Fruit fly (Drosophila melanogaster) whole organism, embryonic: Measurements from ENCODE around the gene Glt.
A peak's percentile ranks its signal among the peaks of the same experiment; 100 is the strongest.

Experiments used
- Asciz ChIP-seq: fragments of 200-800 bp; sonication (Bioruptor generic); optimal IDR thresholded peaks from 2 replicates; lab custom pipeline; 2017; ENCODE audit warnings: missing biosample characterization, mild to moderate bottlenecking, missing genetic modification characterization, missing genetic modification reagents
- Atf6 ChIP-seq: fragments of 200-800 bp; sonication (Bioruptor generic); IDR thresholded peaks from 2 replicates; pipeline ENCODE4 v1.3.6; 2022; ENCODE audit warnings: missing biosample characterization, missing genetic modification characterization
- Bgb ChIP-seq: fragments of 200-800 bp; sonication (Bioruptor generic); IDR thresholded peaks from 2 replicates; pipeline ENCODE4 v1.3.6; 2022; ENCODE audit warnings: missing biosample characterization, missing genetic modification characterization; ENCODE audit not compliant: partially characterized antibody
- CG10565 ChIP-seq: fragments of 200-800 bp; sonication (Bioruptor generic); optimal IDR thresholded peaks from 3 replicates; lab custom pipeline; 2016; ENCODE audit warnings: missing biosample characterization, mild to moderate bottlenecking, missing genetic modification characterization
- CG10959 ChIP-seq: fragments of 200-800 bp; sonication (Bioruptor generic); IDR thresholded peaks from 2 replicates; pipeline ENCODE4 v1.3.6; 2022; ENCODE audit warnings: missing biosample characterization, missing genetic modification characterization
- CG12236 ChIP-seq: fragments of 200-800 bp; sonication (Bioruptor generic); optimal IDR thresholded peaks from 2 replicates; lab custom pipeline; 2016; ENCODE audit warnings: missing biosample characterization, missing genetic modification characterization
- CG13424 ChIP-seq: fragments of 200-800 bp; sonication (Bioruptor generic); optimal IDR thresholded peaks from 2 replicates; lab custom pipeline; 2019; ENCODE audit warnings: missing biosample characterization, mild to moderate bottlenecking, missing genetic modification characterization, moderate library complexity
- CG15479 ChIP-seq: fragments of 200-800 bp; sonication (Bioruptor generic); optimal IDR thresholded peaks from 3 replicates; lab custom pipeline; 2019; ENCODE audit warnings: missing biosample characterization, mild to moderate bottlenecking, missing genetic modification characterization, moderate library complexity
- CG17385 ChIP-seq: fragments of 200-800 bp; sonication (Bioruptor generic); optimal IDR thresholded peaks from 3 replicates; lab custom pipeline; 2018; ENCODE audit warnings: missing biosample characterization, mild to moderate bottlenecking, missing genetic modification characterization
- CG2199 ChIP-seq: fragments of 200-800 bp; sonication (Bioruptor generic); IDR thresholded peaks from 3 replicates; pipeline ENCODE4 v1.3.6; 2022; ENCODE audit warnings: missing biosample characterization, missing genetic modification characterization
- CG31224 ChIP-seq: fragments of 200-800 bp; sonication (Bioruptor generic); IDR thresholded peaks from 2 replicates; pipeline ENCODE4 v1.3.6; 2022; ENCODE audit warnings: missing biosample characterization, missing genetic modification characterization
- CG31365 ChIP-seq: fragments of 200-800 bp; sonication (Bioruptor generic); optimal IDR thresholded peaks from 2 replicates; lab custom pipeline; 2018; ENCODE audit warnings: missing biosample characterization, mild to moderate bottlenecking, missing genetic modification characterization
- CG3726 ChIP-seq: fragments of 200-800 bp; sonication (Bioruptor generic); IDR thresholded peaks from 3 replicates; pipeline ENCODE4, ENCODE4 v1.3.6; 2022; ENCODE audit warnings: missing biosample characterization, missing genetic modification characterization
- CG4820 ChIP-seq: fragments of 200-800 bp; sonication (Bioruptor generic); optimal IDR thresholded peaks from 3 replicates; lab custom pipeline; 2016; ENCODE audit warnings: missing biosample characterization, missing genetic modification characterization
- CG4854 ChIP-seq: fragments of 200-800 bp; sonication (Bioruptor generic); optimal IDR thresholded peaks from 2 replicates; lab custom pipeline; 2016; ENCODE audit warnings: missing biosample characterization, missing genetic modification characterization, inconsistent platforms
- CG6683 ChIP-seq: fragments of 200-800 bp; sonication (Bioruptor generic); optimal IDR thresholded peaks from 2 replicates; lab custom pipeline; 2017; ENCODE audit warnings: missing biosample characterization, mild to moderate bottlenecking, missing genetic modification characterization, missing genetic modification reagents
- CG6689 ChIP-seq: fragments of 200-800 bp; sonication (Bioruptor generic); IDR thresholded peaks from 2 replicates; pipeline ENCODE4 v1.3.6; 2022; ENCODE audit warnings: missing biosample characterization, missing genetic modification characterization
- CG7745 ChIP-seq: fragments of 200-800 bp; sonication (Bioruptor generic); optimal IDR thresholded peaks from 2 replicates; lab custom pipeline; 2018; ENCODE audit warnings: missing biosample characterization, mild to moderate bottlenecking, missing genetic modification characterization, moderate library complexity
- CG7928 ChIP-seq: fragments of 200-800 bp; sonication (Bioruptor generic); optimal IDR thresholded peaks from 2 replicates; lab custom pipeline; 2017; ENCODE audit warnings: missing biosample characterization, mild to moderate bottlenecking, missing genetic modification characterization
- CG8089 ChIP-seq: fragments of 200-800 bp; sonication (Bioruptor generic); optimal IDR thresholded peaks from 3 replicates; lab custom pipeline; 2016; ENCODE audit warnings: missing biosample characterization, missing genetic modification characterization
- CG9727 ChIP-seq: fragments of 200-800 bp; sonication (Bioruptor generic); optimal IDR thresholded peaks from 3 replicates; lab custom pipeline; 2017; ENCODE audit warnings: missing biosample characterization, mild to moderate bottlenecking, missing genetic modification characterization
- Hmr ChIP-seq: fragments of 200-800 bp; sonication (Bioruptor generic); optimal IDR thresholded peaks from 3 replicates; lab custom pipeline; 2017; ENCODE audit warnings: mild to moderate bottlenecking, missing biosample characterization, missing genetic modification reagents, missing genetic modification characterization
- Kr ChIP-seq: fragments of 200-800 bp; sonication (Bioruptor generic); optimal IDR thresholded peaks from 2 replicates; lab custom pipeline; 2017; ENCODE audit warnings: missing biosample characterization, mild to moderate bottlenecking, missing genetic modification characterization
- Lhr ChIP-seq: fragments of 200-800 bp; sonication (Bioruptor generic); optimal IDR thresholded peaks from 3 replicates; lab custom pipeline; 2017; ENCODE audit warnings: mild to moderate bottlenecking, missing biosample characterization, missing genetic modification reagents, missing genetic modification characterization
- NK7.1 ChIP-seq: fragments of 200-800 bp; sonication (Bioruptor generic); optimal IDR thresholded peaks from 3 replicates; lab custom pipeline; 2016; ENCODE audit warnings: missing biosample characterization, missing genetic modification characterization
- Nf-YB ChIP-seq: fragments of 200-800 bp; sonication (Bioruptor generic); optimal IDR thresholded peaks from 3 replicates; lab custom pipeline; 2019; ENCODE audit warnings: missing biosample characterization, mild to moderate bottlenecking, missing genetic modification characterization, moderate library complexity
- NfI ChIP-seq: fragments of 200-800 bp; sonication (Bioruptor generic); optimal IDR thresholded peaks from 3 replicates; lab custom pipeline; 2018; ENCODE audit warnings: missing biosample characterization, mild to moderate bottlenecking, missing genetic modification characterization, moderate library complexity
- Rfx ChIP-seq: fragments of 200-800 bp; sonication (Bioruptor generic); IDR thresholded peaks from 2 replicates; pipeline ENCODE4 v1.3.6; 2022; ENCODE audit warnings: missing biosample characterization, missing genetic modification characterization
- Usf ChIP-seq: fragments of 200-800 bp; sonication (Bioruptor generic); optimal IDR thresholded peaks from 2 replicates; lab custom pipeline; 2017; ENCODE audit warnings: missing genotype, missing biosample characterization, missing genetic modification characterization
- YL-1 ChIP-seq: fragments of 200-800 bp; sonication (Bioruptor generic); optimal IDR thresholded peaks from 3 replicates; lab custom pipeline; 2017; ENCODE audit warnings: missing biosample characterization, mild to moderate bottlenecking, missing genetic modification characterization
- ac ChIP-seq: fragments of 200-800 bp; sonication (Bioruptor generic); optimal IDR thresholded peaks from 3 replicates; lab custom pipeline; 2017; ENCODE audit warnings: missing biosample characterization, mild to moderate bottlenecking, missing genetic modification characterization
- caup ChIP-seq: fragments of 200-800 bp; sonication (Bioruptor generic); optimal IDR thresholded peaks from 3 replicates; lab custom pipeline; 2017; ENCODE audit warnings: missing biosample characterization, mild to moderate bottlenecking, missing genetic modification characterization, moderate library complexity; ENCODE audit not compliant: severe bottlenecking
- chn ChIP-seq: fragments of 200-800 bp; sonication (Bioruptor generic); optimal IDR thresholded peaks from 2 replicates; lab custom pipeline; 2016; ENCODE audit warnings: missing biosample characterization, missing genetic modification characterization
- dysf ChIP-seq: fragments of 200-800 bp; sonication (Bioruptor generic); IDR thresholded peaks from 3 replicates; pipeline ENCODE4 v1.3.6; 2022; ENCODE audit warnings: missing biosample characterization, missing genetic modification characterization
- ems ChIP-seq: fragments of 200-800 bp; sonication (Bioruptor generic); optimal IDR thresholded peaks from 3 replicates; lab custom pipeline; 2016; ENCODE audit warnings: missing biosample characterization, missing genetic modification characterization
- eve ChIP-seq, 2 experiments: fragments of >200 bp; optimal IDR thresholded peaks; 2 replicates each; lab custom pipeline; 2017; ENCODE audit warnings: missing biosample characterization in 2 of 2, missing genetic modification characterization in 2 of 2
- fru ChIP-seq: fragments of >200 bp; optimal IDR thresholded peaks from 2 replicates; lab custom pipeline; 2017
- gt ChIP-seq: fragments of 200-800 bp; sonication (Bioruptor generic); IDR thresholded peaks from 2 replicates; pipeline ENCODE4 v1.3.6; 2022; ENCODE audit warnings: missing biosample characterization, missing genetic modification characterization
- inv ChIP-seq: fragments of 200-800 bp; sonication (Bioruptor generic); IDR thresholded peaks from 2 replicates; pipeline ENCODE4 v1.3.6; 2022; ENCODE audit warnings: missing biosample characterization, missing genetic modification characterization; ENCODE audit not compliant: partially characterized antibody
- maf-S ChIP-seq: fragments of 200-800 bp; sonication (Bioruptor generic); optimal IDR thresholded peaks from 2 replicates; lab custom pipeline; 2016; ENCODE audit warnings: missing biosample characterization, missing genetic modification characterization
- oc ChIP-seq: fragments of 200-800 bp; sonication (Bioruptor generic); optimal IDR thresholded peaks from 2 replicates; lab custom pipeline; 2018; ENCODE audit warnings: missing biosample characterization, mild to moderate bottlenecking, missing genetic modification characterization, moderate library complexity
- pan ChIP-seq, 4 experiments: fragments of >200 bp in 3 of 4; fragments of 200-800 bp in 1 of 4; sonication (Bioruptor generic) in 1 of 4; optimal IDR thresholded peaks in 3 of 4; IDR thresholded peaks in 1 of 4; 2 replicates each; pipeline versions ENCODE4 v1.3.6 to Lab custom; 2017 to 2022; ENCODE audit warnings: missing biosample characterization in 2 of 4, missing genetic modification characterization in 2 of 4, mixed read lengths in 1 of 4
- repo ChIP-seq: fragments of 200-800 bp; sonication (Bioruptor generic); optimal IDR thresholded peaks from 2 replicates; lab custom pipeline; 2016; ENCODE audit warnings: missing biosample characterization, missing genetic modification characterization
- sens-2 ChIP-seq: fragments of 200-800 bp; sonication (Bioruptor generic); IDR thresholded peaks from 2 replicates; pipeline ENCODE4 v1.3.6; 2022; ENCODE audit warnings: missing biosample characterization, missing genetic modification characterization
- ssp ChIP-seq: fragments of 200-800 bp; sonication (Bioruptor generic); IDR thresholded peaks from 2 replicates; pipeline ENCODE4 v1.3.6; 2022; ENCODE audit warnings: missing biosample characterization, missing genetic modification characterization
- stc ChIP-seq: fragments of 200-800 bp; sonication (Bioruptor generic); IDR thresholded peaks from 2 replicates; pipeline ENCODE4 v1.3.6; 2022; ENCODE audit warnings: missing biosample characterization, missing genetic modification characterization
- tin ChIP-seq: fragments of 200-800 bp; sonication (Bioruptor generic); optimal IDR thresholded peaks from 3 replicates; lab custom pipeline; 2016; ENCODE audit warnings: missing biosample characterization, missing genetic modification characterization
- tx ChIP-seq: fragments of 200-800 bp; sonication (Bioruptor generic); optimal IDR thresholded peaks from 2 replicates; lab custom pipeline; 2016; ENCODE audit warnings: missing biosample characterization, missing genetic modification characterization
- zf30C ChIP-seq: fragments of 200-800 bp; sonication (Bioruptor generic); optimal IDR thresholded peaks from 3 replicates; lab custom pipeline; 2018; ENCODE audit warnings: missing biosample characterization, mild to moderate bottlenecking, missing genetic modification characterization

Glt gene

dm6 chr2L:8691292-8691975 is 18.9 kb downstream of the Glt start (continued):
- no peak for TF ChIP-seq Bgb (GFP tag; lab: Robert Waterston, UW)
- no peak for TF ChIP-seq zf30C (GFP tag; lab: Kevin White, UChicago)
- peak; percentile 82 for TF ChIP-seq Nf-YB (GFP tag; lab: Kevin White, UChicago)
- no peak for TF ChIP-seq CG15479 (GFP tag; lab: Kevin White, UChicago)
- peak; percentile 84 for TF ChIP-seq dysf (GFP tag; lab: Robert Waterston, UW)
- peak; percentile 86 for TF ChIP-seq caup (GFP tag; lab: Kevin White, UChicago)
- peak; percentile 81 for TF ChIP-seq stc
- peak; percentile 76 for TF ChIP-seq CG6683
- TF ChIP-seq NK7.1 = peak; percentile 56
- peak; percentile 18 for TF ChIP-seq chn
- TF ChIP-seq NfI (GFP tag; lab: Kevin White, UChicago) = peak; percentile 84
- peak; percentile 59; the same call in 1 of the 2 replicates for TF ChIP-seq ssp (GFP tag; lab: Robert Waterston, UW)
- TF ChIP-seq sens-2 (GFP tag; lab: Robert Waterston, UW) = no peak
- TF ChIP-seq YL-1 = peak; percentile 57
- peak; percentile 65 for TF ChIP-seq oc (tag; lab: Kevin White, UChicago)
- peak; percentile 9 for TF ChIP-seq maf-S
- TF ChIP-seq CG8089 (GFP tag; lab: Kevin White, UChicago) = peak; percentile 1
- no peak for TF ChIP-seq inv
- peak; percentile 75 for TF ChIP-seq tin (GFP tag; lab: Kevin White, UChicago)
- TF ChIP-seq Usf (GFP tag; lab: Kevin White, UChicago) = peak; percentile 58
- peak; percentile 62 for TF ChIP-seq CG4854 (GFP tag; lab: Kevin White, UChicago)
- 0 out of 3 replicates have a peak, but pooled peaks have one; percentile 43 for TF ChIP-seq CG3726 (GFP tag; lab: Robert Waterston, UW)
- peak; percentile 50 for TF ChIP-seq repo (GFP tag; lab: Kevin White, UChicago)
- TF ChIP-seq CG31365 (tag; lab: Kevin White, UChicago) = no peak
- TF ChIP-seq CG6689 (GFP tag; lab: Robert Waterston, UW) = peak; percentile 87
- TF ChIP-seq CG4820 (GFP tag; lab: Kevin White, UChicago) = peak; percentile 78
- TF ChIP-seq CG31224 (GFP tag; lab: Robert Waterston, UW) = peak; percentile 49; the same call in 1 of the 2 replicates
- TF ChIP-seq ac (GFP tag; lab: Kevin White, UChicago) = peak; percentile 21
- TF ChIP-seq Lhr (GFP tag; lab: Kevin White, UChicago) = peak; percentile 67
- peak; percentile 47 for TF ChIP-seq ems
- TF ChIP-seq CG7928 = peak; percentile 66
- 0 out of 2 replicates have a peak, but pooled peaks have one; percentile 11 for TF ChIP-seq CG10959
- TF ChIP-seq CG2199 (GFP tag; lab: Robert Waterston, UW) = peak; percentile 51; the same call in 1 of the 3 replicates
- TF ChIP-seq CG13424 (tag; lab: Kevin White, UChicago) = peak; percentile 94
- peak; percentile 82 for TF ChIP-seq Asciz (GFP tag; lab: Kevin White, UChicago)
- TF ChIP-seq CG9727 (GFP tag; lab: Kevin White, UChicago) = peak; percentile 92
- peak; percentile 75 for TF ChIP-seq Rfx
- TF ChIP-seq CG7745 = peak; percentile 0
- TF ChIP-seq fru (lab: Kevin White, UChicago) = no peak
- TF ChIP-seq eve (GFP tag; optimal IDR thresholded peaks at IDR 0.05; lab: Kevin White, UChicago) = no peak
- peak; percentile 40 for TF ChIP-seq tx (GFP tag; lab: Kevin White, UChicago)
- peak; percentile 90 for TF ChIP-seq Hmr
- TF ChIP-seq CG17385 (GFP tag; lab: Kevin White, UChicago) = peak; percentile 88
- TF ChIP-seq pan (optimal IDR thresholded peaks at IDR 0.05; lab: Kevin White, UChicago) = no peak
- TF ChIP-seq pan (GFP tag; optimal IDR thresholded peaks at IDR 0.05 in 1 of 2, IDR thresholded peaks at IDR 0.05 in 1 of 2) = peak in 1 of 2 experiments; percentile 77
- TF ChIP-seq gt (GFP tag; lab: Robert Waterston, UW) = no peak
- peak; percentile 12 for TF ChIP-seq CG10565 (GFP tag; lab: Kevin White, UChicago)
- TF ChIP-seq Kr (GFP tag; lab: Kevin White, UChicago) = peak; percentile 55
- TF ChIP-seq CG12236 (GFP tag; lab: Kevin White, UChicago) = peak; percentile 3
- TF ChIP-seq Atf6 (GFP tag; lab: Robert Waterston, UW) = peak; percentile 75
